Fruit fly (Drosophila melanogaster): ENCODE data around the gene mRpL23.

The mRpL23 gene

DNA sequence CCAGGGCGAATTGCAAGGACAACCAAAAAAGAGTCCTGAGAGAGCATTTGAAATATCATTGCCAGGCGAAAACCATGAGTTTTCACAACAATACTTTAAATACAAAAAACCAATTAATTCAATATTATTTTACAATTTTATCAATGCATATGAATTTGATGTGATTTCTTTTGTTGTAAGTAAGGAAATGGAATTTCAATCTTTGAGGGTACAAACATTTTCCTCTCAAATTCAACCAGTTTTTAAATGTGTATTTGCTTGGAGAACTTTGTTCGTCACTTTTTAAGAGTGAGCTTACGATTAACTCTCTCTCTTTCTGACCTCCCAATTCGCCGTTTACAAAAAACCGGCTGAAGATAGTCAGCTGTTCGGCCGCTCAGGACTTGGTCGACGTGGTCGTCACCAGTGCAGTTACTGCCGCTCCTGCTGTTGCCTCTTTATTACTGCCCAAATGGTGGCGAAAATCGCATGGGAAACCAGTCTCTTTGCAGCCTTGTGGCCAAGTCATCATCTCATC is 38.1 kb upstream of the mRpL23 start (continued):
- peak; percentile 60 for TF ChIP-seq slbo (GFP tag; IDR thresholded peaks at IDR 0.05)
- peak; percentile 66 for TF ChIP-seq cwo (GFP tag; optimal IDR thresholded peaks at IDR 0.05)
- TF ChIP-seq Blimp-1 (GFP tag; optimal IDR thresholded peaks at IDR 0.05): peak; percentile 26
- TF ChIP-seq wek (GFP tag; optimal IDR thresholded peaks at IDR 0.05): no peak
- no peak for TF ChIP-seq hbn (GFP tag; IDR thresholded peaks at IDR 0.05; ENCODE audit: partially characterized antibody)
- TF ChIP-seq CG15073 (GFP tag; optimal IDR thresholded peaks at IDR 0.05): no peak
- TF ChIP-seq BtbVII (GFP tag; optimal IDR thresholded peaks at IDR 0.05): peak; percentile 48
- TF ChIP-seq sna (GFP tag; IDR thresholded peaks at IDR 0.05; ENCODE audit: partially characterized antibody): no peak
- no peak for TF ChIP-seq CG8765 (GFP tag; IDR thresholded peaks at IDR 0.05)
- no peak for TF ChIP-seq CG12942 (GFP tag; optimal IDR thresholded peaks at IDR 0.05)
- TF ChIP-seq CG15269 (tag; optimal IDR thresholded peaks at IDR 0.05): peak; percentile 58
- peak; percentile 18 for TF ChIP-seq CG12104 (GFP tag; optimal IDR thresholded peaks at IDR 0.05)
- TF ChIP-seq ac (GFP tag; optimal IDR thresholded peaks at IDR 0.05): no peak
- TF ChIP-seq CG12391 (tag; optimal IDR thresholded peaks at IDR 0.05): peak; percentile 41
- TF ChIP-seq Sox102F (GFP tag; optimal IDR thresholded peaks at IDR 0.05): peak; percentile 49
- no peak for TF ChIP-seq kay (GFP tag; optimal IDR thresholded peaks at IDR 0.05)
- peak; percentile 18 for TF ChIP-seq Dad (GFP tag; optimal IDR thresholded peaks at IDR 0.05)
- TF ChIP-seq ATbp (GFP tag; optimal IDR thresholded peaks at IDR 0.05): no peak
- no peak for TF ChIP-seq CG7357 (GFP tag; IDR thresholded peaks at IDR 0.05)
- no peak for TF ChIP-seq Lpt (GFP tag; optimal IDR thresholded peaks at IDR 0.05)
- no peak for TF ChIP-seq CG2199 (GFP tag; IDR thresholded peaks at IDR 0.05)
- TF ChIP-seq Lim3 (GFP tag; IDR thresholded peaks at IDR 0.05): no peak
- peak; percentile 43 for TF ChIP-seq CG12769 (tag; optimal IDR thresholded peaks at IDR 0.05)
- TF ChIP-seq Adf1 (GFP tag; IDR thresholded peaks at IDR 0.05): no peak
- no peak for TF ChIP-seq CG6175 (GFP tag; IDR thresholded peaks at IDR 0.05)
- TF ChIP-seq Stat92E (GFP tag; optimal IDR thresholded peaks at IDR 0.05): no peak
- TF ChIP-seq CG1832 (GFP tag; optimal IDR thresholded peaks at IDR 0.05): no peak
- peak; percentile 35 for TF ChIP-seq CG6813 (GFP tag; optimal IDR thresholded peaks at IDR 0.05)
- no peak for TF ChIP-seq vfl (GFP tag; optimal IDR thresholded peaks at IDR 0.05)
- TF ChIP-seq Gsc (GFP tag; IDR thresholded peaks at IDR 0.05): no peak
- TF ChIP-seq E2f2 (GFP tag; IDR thresholded peaks at IDR 0.05): peak; percentile 31; the same call in 1 of the 2 replicates
- peak; percentile 79 for TF ChIP-seq CG2678 (tag; optimal IDR thresholded peaks at IDR 0.05)
- 0 out of 2 replicates have a peak, but pooled peaks have one; percentile 23 for TF ChIP-seq CG11696 (GFP tag; IDR thresholded peaks at IDR 0.05)
- TF ChIP-seq Hmr (GFP tag; optimal IDR thresholded peaks at IDR 0.05): peak; percentile 67
- no peak for TF ChIP-seq CG6791 (GFP tag; IDR thresholded peaks at IDR 0.05; ENCODE audit: partially characterized antibody)
- no peak for TF ChIP-seq zfh2 (GFP tag; optimal IDR thresholded peaks at IDR 0.05)
- TF ChIP-seq hkb (optimal IDR thresholded peaks at IDR 0.05): no peak
- peak; percentile 48; the same call in 1 of the 2 replicates for TF ChIP-seq hkb (GFP tag; IDR thresholded peaks at IDR 0.05)
- TF ChIP-seq Sry-β (GFP tag; optimal IDR thresholded peaks at IDR 0.05): no peak
- peak; percentile 36 for TF ChIP-seq Hsf (GFP tag; optimal IDR thresholded peaks at IDR 0.05)
- no peak for TF ChIP-seq bab2 (GFP tag; optimal IDR thresholded peaks at IDR 0.05)
- TF ChIP-seq tin (GFP tag; optimal IDR thresholded peaks at IDR 0.05): no peak
- TF ChIP-seq CG1529 (GFP tag; optimal IDR thresholded peaks at IDR 0.05): no peak
- no peak for TF ChIP-seq CG17612 (GFP tag; IDR thresholded peaks at IDR 0.05)
- no peak for TF ChIP-seq Eip74EF (GFP tag; optimal IDR thresholded peaks at IDR 0.05)
- TF ChIP-seq CG1792 (GFP tag; optimal IDR thresholded peaks at IDR 0.05): no peak
- TF ChIP-seq CG8924 (tag; optimal IDR thresholded peaks at IDR 0.05): peak; percentile 42
- no peak for TF ChIP-seq h (optimal IDR thresholded peaks at IDR 0.05)
- no peak; the same call in 1 of the 2 replicates for TF ChIP-seq danr (GFP tag; IDR thresholded peaks at IDR 0.05)
- no peak for TF ChIP-seq CG11560 (tag; IDR thresholded peaks at IDR 0.05)
- no peak for TF ChIP-seq B-H1 (GFP tag; IDR thresholded peaks at IDR 0.05)

All from whole organism, embryonic.